Worm (Caenorhabditis elegans): ENCODE data around the gene ifet-1.

DNA sequence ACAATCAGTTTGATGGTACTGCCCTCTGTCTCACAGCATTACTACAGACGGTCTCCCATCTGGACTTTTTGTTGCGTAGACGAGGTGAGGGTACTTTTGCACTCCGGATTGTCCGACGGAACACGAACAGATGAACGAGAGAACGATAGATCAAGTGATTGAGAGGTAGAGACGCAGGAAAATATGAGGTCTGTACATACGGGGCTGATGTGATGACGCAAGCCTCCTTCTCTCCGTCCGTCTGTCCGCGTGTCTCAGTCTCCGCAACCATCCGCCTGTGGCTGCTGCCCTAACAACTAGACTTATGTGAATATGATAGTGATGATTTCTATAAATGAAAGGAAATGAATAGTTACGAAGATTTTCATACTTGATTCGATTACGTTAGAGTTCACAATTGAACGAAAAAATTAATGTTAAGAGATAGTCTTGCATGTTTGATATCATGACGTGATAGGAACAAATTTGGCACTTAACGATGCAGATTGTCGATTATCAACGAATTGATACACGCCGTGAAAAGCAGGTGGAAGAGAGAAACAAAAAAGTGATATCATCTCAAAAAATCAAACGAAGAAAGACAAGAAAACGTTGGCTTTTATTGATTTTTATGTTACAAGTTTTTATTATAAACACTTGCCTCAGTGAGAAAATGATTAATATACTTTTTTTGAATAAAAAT lies 27.8 kb upstream of the ifet-1 start:
- TF ChIP-seq tbx-2 (tag; optimal IDR thresholded peaks at IDR 0.05) (no peak), elt-3 (tag; optimal IDR thresholded peaks at IDR 0.05) (no peak), unc-39 (tag; optimal IDR thresholded peaks at IDR 0.05) (no peak)
